Worm (Caenorhabditis elegans) whole organism, L3 larva: ENCODE data around the gene lin-3.

Source experiments
- R02D3.7 ChIP-seq: fragments of 150-350 bp; optimal IDR thresholded peaks from 2 replicates; lab custom pipeline; 2014; ENCODE audit warnings: missing biosample characterization, missing genetic modification characterization
- ZK546.5 ChIP-seq: sonication (generic microtip); optimal IDR thresholded peaks from 2 replicates; lab custom pipeline; 2017; ENCODE audit warnings: missing biosample characterization, missing genetic modification characterization
- ama-1 ChIP-seq: fragments of 150-350 bp; optimal IDR thresholded peaks from 2 replicates; lab custom pipeline; 2018
- ceh-16 ChIP-seq: sonication (generic microtip); optimal IDR thresholded peaks from 2 replicates; lab custom pipeline; 2017; ENCODE audit warnings: missing biosample characterization, missing genetic modification characterization
- ceh-28 ChIP-seq: fragments of 150-350 bp; optimal IDR thresholded peaks from 2 replicates; lab custom pipeline; 2014; ENCODE audit warnings: missing biosample characterization, missing genetic modification reagents, missing genetic modification characterization
- ceh-82 ChIP-seq: fragments of 150-350 bp; optimal IDR thresholded peaks from 2 replicates; lab custom pipeline; 2014; ENCODE audit warnings: missing biosample characterization, missing genetic modification characterization
- ceh-9 ChIP-seq: sonication (generic microtip); optimal IDR thresholded peaks from 2 replicates; lab custom pipeline; 2018; ENCODE audit warnings: missing biosample characterization, missing genetic modification characterization
- daf-12 ChIP-seq: fragments of 150-350 bp; optimal IDR thresholded peaks from 2 replicates; lab custom pipeline; 2014; ENCODE audit warnings: missing biosample characterization, missing genetic modification reagents, missing genetic modification characterization
- egl-27 ChIP-seq: sonication (generic microtip); optimal IDR thresholded peaks from 4 replicates; lab custom pipeline; 2017; ENCODE audit warnings: missing biosample characterization, missing genetic modification reagents, missing genetic modification characterization
- egl-5 ChIP-seq: fragments of 150-350 bp; optimal IDR thresholded peaks from 2 replicates; lab custom pipeline; 2017; ENCODE audit warnings: missing biosample characterization, missing genetic modification reagents, missing genetic modification characterization, inconsistent platforms
- elt-1 ChIP-seq: fragments of 150-350 bp; optimal IDR thresholded peaks from 2 replicates; lab custom pipeline; 2014; ENCODE audit warnings: missing biosample characterization, missing genetic modification characterization
- elt-2 ChIP-seq: sonication (generic microtip); optimal IDR thresholded peaks from 2 replicates; lab custom pipeline; 2016; ENCODE audit warnings: missing genetic modification reagents, mild to moderate bottlenecking, missing genetic modification characterization, missing compliant biosample characterization
- elt-3 ChIP-seq, 3 experiments: fragments of 150-350 bp in 1 of 3; sonication (generic microtip) in 2 of 3; optimal IDR thresholded peaks; 2 replicates in 2 of 3; 4 replicates in 1 of 3; lab custom pipeline; 2014 to 2017; ENCODE audit warnings: missing biosample characterization in 3 of 3, missing genetic modification characterization in 3 of 3
- eor-1 ChIP-seq, 2 experiments: fragments of 150-350 bp; optimal IDR thresholded peaks; 2 replicates each; lab custom pipeline; 2014 to 2018; ENCODE audit warnings: missing biosample characterization in 2 of 2, missing genetic modification characterization in 2 of 2
- fkh-10 ChIP-seq: sonication (generic microtip); optimal IDR thresholded peaks from 2 replicates; lab custom pipeline; 2017; ENCODE audit warnings: missing biosample characterization, missing genetic modification reagents, missing genetic modification characterization
- fkh-2 ChIP-seq: fragments of 150-350 bp; optimal IDR thresholded peaks from 2 replicates; lab custom pipeline; 2014; ENCODE audit warnings: missing biosample characterization, missing genetic modification reagents, missing genetic modification characterization
- fos-1 ChIP-seq: fragments of 150-350 bp; optimal IDR thresholded peaks from 2 replicates; lab custom pipeline; 2014; ENCODE audit warnings: missing biosample characterization, missing genetic modification characterization
- hmg-11 ChIP-seq: sonication (generic microtip); optimal IDR thresholded peaks from 2 replicates; lab custom pipeline; 2016; ENCODE audit warnings: missing genetic modification characterization, missing compliant biosample characterization
- jun-1 ChIP-seq: fragments of 150-350 bp; optimal IDR thresholded peaks from 2 replicates; lab custom pipeline; 2014; ENCODE audit warnings: missing biosample characterization, missing genetic modification reagents, missing genetic modification characterization
- lin-15B ChIP-seq: fragments of 150-350 bp; optimal IDR thresholded peaks from 2 replicates; lab custom pipeline; 2014; ENCODE audit warnings: missing biosample characterization, missing genetic modification characterization
- lin-39 ChIP-seq: fragments of 150-350 bp; optimal IDR thresholded peaks from 2 replicates; lab custom pipeline; 2018; ENCODE audit warnings: missing biosample characterization, missing genetic modification reagents, missing genetic modification characterization
- lsy-12 ChIP-seq: sonication (generic microtip); optimal IDR thresholded peaks from 2 replicates; lab custom pipeline; 2016; ENCODE audit warnings: mild to moderate bottlenecking, missing genetic modification characterization, missing compliant biosample characterization
- mdl-1 ChIP-seq: fragments of 150-350 bp; optimal IDR thresholded peaks from 2 replicates; lab custom pipeline; 2014; ENCODE audit warnings: missing biosample characterization, missing genetic modification characterization
- mml-1 ChIP-seq: fragments of 150-350 bp; sonication (generic microtip); optimal IDR thresholded peaks from 3 replicates; lab custom pipeline; 2014; ENCODE audit warnings: missing biosample characterization, missing genetic modification characterization
- nfya-1 ChIP-seq: sonication (generic microtip); optimal IDR thresholded peaks from 2 replicates; lab custom pipeline; 2017; ENCODE audit warnings: missing genetic modification characterization, mild to moderate bottlenecking, missing compliant biosample characterization, antibody characterized with exemption, moderate library complexity; ENCODE audit not compliant: insufficient read depth
- nhr-11 ChIP-seq: fragments of 150-350 bp; optimal IDR thresholded peaks from 2 replicates; lab custom pipeline; 2014; ENCODE audit warnings: missing biosample characterization, missing genetic modification characterization
- nhr-12 ChIP-seq: fragments of 150-350 bp; optimal IDR thresholded peaks from 2 replicates; lab custom pipeline; 2014; ENCODE audit warnings: missing biosample characterization, missing genetic modification characterization
- nhr-23 ChIP-seq: fragments of 150-350 bp; optimal IDR thresholded peaks from 2 replicates; lab custom pipeline; 2014; ENCODE audit warnings: missing biosample characterization, missing genetic modification reagents, missing genetic modification characterization
- nhr-237 ChIP-seq: fragments of 150-350 bp; optimal IDR thresholded peaks from 2 replicates; lab custom pipeline; 2014; ENCODE audit warnings: missing biosample characterization, missing genetic modification characterization
- nhr-25 ChIP-seq: sonication (generic microtip); optimal IDR thresholded peaks from 2 replicates; lab custom pipeline; 2017; ENCODE audit warnings: missing biosample characterization, missing genetic modification characterization
- nhr-28 ChIP-seq: fragments of 150-350 bp; optimal IDR thresholded peaks from 2 replicates; lab custom pipeline; 2014; ENCODE audit warnings: missing biosample characterization, missing genetic modification characterization
- nhr-43 ChIP-seq: sonication (generic microtip); optimal IDR thresholded peaks from 2 replicates; lab custom pipeline; 2016; ENCODE audit warnings: mild to moderate bottlenecking, missing genetic modification characterization, missing compliant biosample characterization; ENCODE audit not compliant: poor library complexity, severe bottlenecking
- nhr-67 ChIP-seq: fragments of 150-350 bp; optimal IDR thresholded peaks from 2 replicates; lab custom pipeline; 2014; ENCODE audit warnings: missing biosample characterization, missing genetic modification characterization
- nhr-76 ChIP-seq: fragments of 150-350 bp; sonication (generic microtip); optimal IDR thresholded peaks from 5 replicates; lab custom pipeline; 2014; ENCODE audit warnings: missing biosample characterization, missing genetic modification characterization
- nhr-77 ChIP-seq: fragments of 150-350 bp; optimal IDR thresholded peaks from 2 replicates; lab custom pipeline; 2014; ENCODE audit warnings: missing biosample characterization, missing genetic modification characterization
- pha-4 ChIP-seq: fragments of 150-350 bp; optimal IDR thresholded peaks from 2 replicates; lab custom pipeline; 2014; ENCODE audit warnings: missing biosample characterization, missing genetic modification reagents, missing genetic modification characterization
- pqm-1 ChIP-seq: fragments of 150-350 bp; optimal IDR thresholded peaks from 2 replicates; lab custom pipeline; 2017; ENCODE audit warnings: missing biosample characterization, missing genetic modification characterization, inconsistent platforms
- sea-2 ChIP-seq: fragments of 150-350 bp; sonication (generic microtip); optimal IDR thresholded peaks from 4 replicates; lab custom pipeline; 2014; ENCODE audit warnings: missing biosample characterization, missing genetic modification reagents, missing genetic modification characterization
- skn-1 ChIP-seq: fragments of 150-350 bp; optimal IDR thresholded peaks from 2 replicates; lab custom pipeline; 2014; ENCODE audit warnings: missing biosample characterization, missing genetic modification characterization
- snpc-4 ChIP-seq: fragments of 150-350 bp; optimal IDR thresholded peaks from 2 replicates; lab custom pipeline; 2014; ENCODE audit warnings: missing biosample characterization, missing genetic modification characterization
- tbx-2 ChIP-seq: sonication (generic microtip); optimal IDR thresholded peaks from 2 replicates; lab custom pipeline; 2016; ENCODE audit warnings: mild to moderate bottlenecking, missing genetic modification characterization, missing compliant biosample characterization
- unc-39 ChIP-seq: sonication (generic microtip); optimal IDR thresholded peaks from 4 replicates; lab custom pipeline; 2017; ENCODE audit warnings: missing biosample characterization, missing genetic modification characterization
- unc-62 ChIP-seq: fragments of 150-350 bp; sonication (generic microtip); optimal IDR thresholded peaks from 4 replicates; lab custom pipeline; 2014; ENCODE audit warnings: missing biosample characterization, missing genetic modification reagents, missing genetic modification characterization
- zag-1 ChIP-seq: fragments of 150-350 bp; optimal IDR thresholded peaks from 2 replicates; lab custom pipeline; 2014; ENCODE audit warnings: missing biosample characterization, missing genetic modification characterization
- ztf-11 ChIP-seq: fragments of 150-350 bp; optimal IDR thresholded peaks from 2 replicates; lab custom pipeline; 2014; ENCODE audit warnings: missing biosample characterization, missing genetic modification characterization
- ztf-4 ChIP-seq: fragments of 150-350 bp; optimal IDR thresholded peaks from 2 replicates; lab custom pipeline; 2014; ENCODE audit warnings: missing biosample characterization, missing genetic modification characterization

lin-3 gene

DNA sequence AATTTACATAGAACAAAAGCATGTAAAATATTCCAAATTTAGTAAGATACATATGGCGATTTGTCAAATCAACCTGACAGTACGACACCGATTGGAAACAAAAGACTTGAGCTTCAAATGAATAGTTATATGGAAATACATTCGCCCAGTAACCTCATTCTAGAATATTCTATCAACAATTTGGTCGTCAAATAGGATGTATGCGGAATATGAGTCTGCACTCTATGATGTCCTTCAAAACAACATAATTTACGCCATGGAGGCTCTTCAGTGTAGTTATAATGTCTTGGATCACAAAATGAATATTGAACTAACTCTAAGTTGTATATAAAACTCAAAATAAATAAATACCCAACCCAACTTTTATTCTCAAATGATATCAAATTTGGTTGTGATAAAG, 27.5 kb upstream of the lin-3 start:
- TF ChIP-seq R02D3.7 (tag; lab: Kevin White, UChicago) (no peak), lin-15B (tag; lab: Kevin White, UChicago) (peak; percentile 31), sea-2 (GFP tag; lab: Kevin White, UChicago) (no peak), ceh-9 (tag; lab: Kevin White, UChicago) (no peak), snpc-4 (tag; lab: Kevin White, UChicago) (peak; percentile 5), ztf-11 (tag; lab: Kevin White, UChicago) (no peak), tbx-2 (tag; lab: Kevin White, UChicago) (no peak), fos-1 (tag; lab: Kevin White, UChicago) (no peak), daf-12 (no peak), ama-1 (lab: Kevin White, UChicago) (no peak), skn-1 (tag; lab: Kevin White, UChicago) (peak; percentile 31), egl-27 (tag; lab: Kevin White, UChicago) (no peak), elt-2 (tag; lab: Kevin White, UChicago) (peak; percentile 0)

- no peak for TF ChIP-seq ztf-11 (tag; lab: Kevin White, UChicago)
- TF ChIP-seq hmg-11 (tag; lab: Kevin White, UChicago), result peak; percentile 87
- no peak for TF ChIP-seq ztf-4 (tag; lab: Kevin White, UChicago)
- peak; percentile 96 for TF ChIP-seq pha-4
- peak; percentile 46 for TF ChIP-seq R02D3.7 (tag; lab: Kevin White, UChicago)
- peak; percentile 94 for TF ChIP-seq nhr-25 (tag; lab: Kevin White, UChicago)
- TF ChIP-seq tbx-2 (tag; lab: Kevin White, UChicago), result peak; percentile 47
- TF ChIP-seq mml-1 (tag; lab: Kevin White, UChicago), result no peak
- no peak for TF ChIP-seq nhr-237 (tag; lab: Kevin White, UChicago)
- TF ChIP-seq daf-12, result no peak
- peak; percentile 53 for TF ChIP-seq zag-1
- peak; percentile 84 for TF ChIP-seq skn-1 (tag; lab: Kevin White, UChicago)
- TF ChIP-seq nhr-77 (tag; lab: Kevin White, UChicago), result no peak
- TF ChIP-seq nhr-43 (tag; lab: Kevin White, UChicago), result peak; percentile 80
- TF ChIP-seq nfya-1 (tag; lab: Kevin White, UChicago), result peak; percentile 90
- peak; percentile 64 for TF ChIP-seq lin-15B (tag; lab: Kevin White, UChicago)
- TF ChIP-seq lsy-12, result peak; percentile 58
- no peak for TF ChIP-seq ceh-16
- TF ChIP-seq elt-3 (tag; optimal IDR thresholded peaks at IDR 0.05; lab: Kevin White, UChicago), result no peak
- no peak for TF ChIP-seq sea-2 (GFP tag; lab: Kevin White, UChicago)
- TF ChIP-seq egl-27 (tag; lab: Kevin White, UChicago), result no peak
- no peak for TF ChIP-seq elt-1
- no peak for TF ChIP-seq fkh-10 (GFP tag; lab: Kevin White, UChicago)
- peak; percentile 66 for TF ChIP-seq ceh-28 (tag; lab: Kevin White, UChicago)
- peak; percentile 73 for TF ChIP-seq fos-1 (tag; lab: Kevin White, UChicago)
- peak; percentile 92 for TF ChIP-seq ama-1 (lab: Kevin White, UChicago)
- no peak for TF ChIP-seq egl-5 (tag; lab: Kevin White, UChicago)
- no peak for TF ChIP-seq ceh-82 (tag; lab: Kevin White, UChicago)
- TF ChIP-seq nhr-76 (tag; lab: Kevin White, UChicago), result no peak
- peak; percentile 92 for TF ChIP-seq lin-39 (tag; lab: Kevin White, UChicago)
- peak; percentile 69 for TF ChIP-seq pqm-1 (tag; lab: Kevin White, UChicago)
- no peak for TF ChIP-seq nhr-67 (tag; lab: Kevin White, UChicago)
- no peak for TF ChIP-seq nhr-12 (tag; lab: Kevin White, UChicago)
- no peak for TF ChIP-seq unc-39 (tag; lab: Kevin White, UChicago)
- TF ChIP-seq mdl-1 (tag; lab: Kevin White, UChicago), result peak; percentile 13
- TF ChIP-seq nhr-11 (tag; lab: Kevin White, UChicago), result no peak
- peak; percentile 94 for TF ChIP-seq nhr-23 (tag; lab: Kevin White, UChicago)
- TF ChIP-seq ceh-9 (tag; lab: Kevin White, UChicago), result peak; percentile 63
- TF ChIP-seq jun-1 (tag; lab: Kevin White, UChicago), result peak; percentile 77
- TF ChIP-seq fkh-2, result no peak
- TF ChIP-seq snpc-4 (tag; lab: Kevin White, UChicago), result peak; percentile 76
- TF ChIP-seq ZK546.5, result no peak
- peak; percentile 72 for TF ChIP-seq elt-2 (tag; lab: Kevin White, UChicago)
- TF ChIP-seq eor-1 (tag; optimal IDR thresholded peaks at IDR 0.05; lab: Kevin White, UChicago), result no peak
- TF ChIP-seq unc-62, result peak; percentile 70
- no peak for TF ChIP-seq nhr-28 (tag; lab: Kevin White, UChicago)
Measured at ce11 chrIV:11027560-11027959, 26.5 kb upstream of the lin-3 start.
